Fruit fly (Drosophila melanogaster) whole organism, embryonic: ENCODE data around the gene org-1.

Experiments
- Antp ChIP-seq: fragments of 200-800 bp; sonication (Bioruptor generic); optimal IDR thresholded peaks from 3 replicates; lab custom pipeline; 2016; ENCODE audit warnings: missing biosample characterization, missing genetic modification characterization
- Bdp1 ChIP-seq: fragments of 200-800 bp; sonication (Bioruptor generic); optimal IDR thresholded peaks from 3 replicates; lab custom pipeline; 2016; ENCODE audit warnings: missing biosample characterization, missing genetic modification characterization
- Blimp-1 ChIP-seq: fragments of 200-800 bp; sonication (Bioruptor generic); optimal IDR thresholded peaks from 3 replicates; lab custom pipeline; 2018; ENCODE audit warnings: missing biosample characterization, missing genetic modification characterization, mild to moderate bottlenecking, moderate library complexity, missing genetic modification reagents
- CG10147 ChIP-seq: fragments of 200-800 bp; sonication (Bioruptor generic); optimal IDR thresholded peaks from 2 replicates; lab custom pipeline; 2019; ENCODE audit warnings: missing biosample characterization, mild to moderate bottlenecking, missing genetic modification characterization, moderate library complexity
- CG10366 ChIP-seq: fragments of 200-800 bp; sonication (Bioruptor generic); IDR thresholded peaks from 2 replicates; pipeline ENCODE4 v1.3.6; 2022; ENCODE audit warnings: missing biosample characterization, missing genetic modification characterization
- CG10543 ChIP-seq: fragments of 200-800 bp; sonication (Bioruptor generic); optimal IDR thresholded peaks from 3 replicates; lab custom pipeline; 2017; ENCODE audit warnings: missing biosample characterization, mild to moderate bottlenecking, missing genetic modification characterization, moderate library complexity
- CG11696 ChIP-seq: fragments of 200-800 bp; sonication (Bioruptor generic); IDR thresholded peaks from 2 replicates; pipeline ENCODE4 v1.3.6; 2022; ENCODE audit warnings: missing biosample characterization, missing genetic modification characterization
- CG12071 ChIP-seq: fragments of 200-800 bp; sonication (Bioruptor generic); optimal IDR thresholded peaks from 3 replicates; lab custom pipeline; 2018; ENCODE audit warnings: missing biosample characterization, mild to moderate bottlenecking, missing genetic modification characterization
- CG17568 ChIP-seq: fragments of 200-800 bp; sonication (Bioruptor generic); optimal IDR thresholded peaks from 2 replicates; lab custom pipeline; 2018; ENCODE audit warnings: missing biosample characterization, mild to moderate bottlenecking, missing genetic modification characterization, moderate library complexity
- CG17612 ChIP-seq: fragments of 200-800 bp; sonication (Bioruptor generic); IDR thresholded peaks from 2 replicates; pipeline ENCODE4 v1.3.6; 2022; ENCODE audit warnings: missing biosample characterization, missing genetic modification characterization
- CG2202 ChIP-seq: fragments of 200-800 bp; sonication (Bioruptor generic); optimal IDR thresholded peaks from 2 replicates; lab custom pipeline; 2018; ENCODE audit warnings: missing biosample characterization, mild to moderate bottlenecking, missing genetic modification characterization
- CG2678 ChIP-seq: fragments of 200-800 bp; sonication (Bioruptor generic); optimal IDR thresholded peaks from 3 replicates; lab custom pipeline; 2019; ENCODE audit warnings: missing biosample characterization, mild to moderate bottlenecking, missing genetic modification characterization, moderate library complexity
- CG30403 ChIP-seq: fragments of 200-800 bp; sonication (Bioruptor generic); optimal IDR thresholded peaks from 3 replicates; lab custom pipeline; 2016; ENCODE audit warnings: missing biosample characterization, missing genetic modification characterization
- CG3281 ChIP-seq: fragments of 200-800 bp; sonication (Bioruptor generic); optimal IDR thresholded peaks from 3 replicates; lab custom pipeline; 2017; ENCODE audit warnings: missing biosample characterization, mild to moderate bottlenecking, missing genetic modification characterization
- CG34376 ChIP-seq: fragments of 200-800 bp; sonication (Bioruptor generic); optimal IDR thresholded peaks from 2 replicates; lab custom pipeline; 2018; ENCODE audit warnings: missing biosample characterization, mild to moderate bottlenecking, missing genetic modification characterization
- CG5953 ChIP-seq: fragments of 200-800 bp; sonication (Bioruptor generic); IDR thresholded peaks from 2 replicates; pipeline ENCODE4 v1.3.6; 2022; ENCODE audit warnings: missing biosample characterization, missing genetic modification characterization
- Dek ChIP-seq: fragments of 200-800 bp; sonication (Bioruptor generic); optimal IDR thresholded peaks from 3 replicates; lab custom pipeline; 2019; ENCODE audit warnings: missing biosample characterization, mild to moderate bottlenecking, missing genetic modification characterization, moderate library complexity
- Dip3 ChIP-seq: fragments of 200-800 bp; sonication (Bioruptor generic); optimal IDR thresholded peaks from 3 replicates; lab custom pipeline; 2016; ENCODE audit warnings: missing biosample characterization, missing genetic modification characterization
- ERR ChIP-seq: fragments of 200-800 bp; sonication (Bioruptor generic); optimal IDR thresholded peaks from 2 replicates; lab custom pipeline; 2016; ENCODE audit warnings: missing biosample characterization, missing genetic modification characterization
- Ets65A ChIP-seq: fragments of 200-800 bp; sonication (Bioruptor generic); peaks from one replicate; lab custom pipeline; 2016; ENCODE audit warnings: missing biosample characterization, missing genetic modification characterization
- H15 ChIP-seq: fragments of 200-800 bp; sonication (Bioruptor generic); IDR thresholded peaks from 3 replicates; pipeline ENCODE4 v1.3.6; 2022; ENCODE audit warnings: missing biosample characterization, missing genetic modification characterization
- Opbp ChIP-seq: fragments of 200-800 bp; sonication (Bioruptor generic); IDR thresholded peaks from 3 replicates; pipeline ENCODE4 v1.3.6; 2022; ENCODE audit warnings: missing biosample characterization, missing genetic modification characterization; ENCODE audit not compliant: partially characterized antibody
- Pdp1 ChIP-seq, 2 experiments: fragments of 200-800 bp; sonication (Bioruptor generic); optimal IDR thresholded peaks; 3 replicates each; lab custom pipeline; 2016; ENCODE audit warnings: missing biosample characterization in 2 of 2, missing genetic modification characterization in 2 of 2, mild to moderate bottlenecking in 1 of 2, moderate library complexity in 1 of 2
- Rx ChIP-seq: fragments of 200-800 bp; sonication (Bioruptor generic); IDR thresholded peaks from 2 replicates; pipeline ENCODE4 v1.3.6; 2022; ENCODE audit warnings: missing biosample characterization, missing genetic modification characterization
- Spps ChIP-seq: fragments of 200-800 bp; sonication (Bioruptor generic); optimal IDR thresholded peaks from 2 replicates; lab custom pipeline; 2018; ENCODE audit warnings: missing biosample characterization, mild to moderate bottlenecking, missing genetic modification characterization
- Usf ChIP-seq: fragments of 200-800 bp; sonication (Bioruptor generic); optimal IDR thresholded peaks from 2 replicates; lab custom pipeline; 2017; ENCODE audit warnings: missing genotype, missing biosample characterization, missing genetic modification characterization
- al ChIP-seq: fragments of 200-800 bp; sonication (Bioruptor generic); IDR thresholded peaks from 2 replicates; pipeline ENCODE4 v1.3.6; 2022; ENCODE audit warnings: missing biosample characterization, missing genetic modification characterization
- ase ChIP-seq: fragments of 200-800 bp; sonication (Bioruptor generic); IDR thresholded peaks from 3 replicates; pipeline ENCODE4 v1.3.6; 2022; ENCODE audit warnings: missing biosample characterization, missing genetic modification characterization
- cato ChIP-seq: fragments of 200-800 bp; sonication (Bioruptor generic); optimal IDR thresholded peaks from 2 replicates; lab custom pipeline; 2016; ENCODE audit warnings: missing biosample characterization, missing genetic modification characterization, borderline replicate concordance
- crp ChIP-seq, 2 experiments: fragments of 200-800 bp; sonication (Bioruptor generic); optimal IDR thresholded peaks; 2 replicates in 1 of 2; 3 replicates in 1 of 2; lab custom pipeline; 2017; ENCODE audit warnings: missing biosample characterization in 2 of 2, missing genetic modification characterization in 2 of 2, mild to moderate bottlenecking in 1 of 2, moderate library complexity in 1 of 2
- fd102C ChIP-seq: fragments of 200-800 bp; sonication (Bioruptor generic); optimal IDR thresholded peaks from 2 replicates; lab custom pipeline; 2018; ENCODE audit warnings: missing biosample characterization, mild to moderate bottlenecking, missing genetic modification characterization, moderate library complexity
- gcm ChIP-seq: fragments of 200-800 bp; sonication (Bioruptor generic); optimal IDR thresholded peaks from 2 replicates; lab custom pipeline; 2019; ENCODE audit warnings: missing biosample characterization, mild to moderate bottlenecking, missing genetic modification characterization, moderate library complexity
- hb ChIP-seq: fragments of 200-800 bp; sonication (Bioruptor generic); IDR thresholded peaks from 3 replicates; pipeline ENCODE4 v1.3.6; 2022; ENCODE audit warnings: missing biosample characterization, missing genetic modification characterization; ENCODE audit not compliant: partially characterized antibody
- hkb ChIP-seq, 2 experiments: fragments of 200-800 bp in 1 of 2; fragments of >200 bp in 1 of 2; sonication (Bioruptor generic) in 1 of 2; IDR thresholded peaks in 1 of 2; optimal IDR thresholded peaks in 1 of 2; 2 replicates each; pipeline versions ENCODE4 v1.3.6 to Lab custom; 2017 to 2022; ENCODE audit warnings: missing biosample characterization in 1 of 2, missing genetic modification characterization in 1 of 2
- insv ChIP-seq, 2 experiments: fragments of 200-800 bp; sonication (Bioruptor generic); optimal IDR thresholded peaks; 3 replicates each; lab custom pipeline; 2016 to 2018; ENCODE audit warnings: missing biosample characterization in 2 of 2, missing genetic modification characterization in 2 of 2
- kni ChIP-seq: fragments of 200-800 bp; sonication (Bioruptor generic); optimal IDR thresholded peaks from 3 replicates; lab custom pipeline; 2017; ENCODE audit warnings: mild to moderate bottlenecking, missing biosample characterization, missing genetic modification reagents, missing genetic modification characterization
- lov ChIP-seq, 2 experiments: fragments of 200-800 bp in 1 of 2; fragments of >200 bp in 1 of 2; sonication (Bioruptor generic) in 1 of 2; IDR thresholded peaks in 1 of 2; optimal IDR thresholded peaks in 1 of 2; 2 replicates in 1 of 2; 3 replicates in 1 of 2; pipeline versions ENCODE4 v1.3.6 to Lab custom; 2017 to 2022; ENCODE audit warnings: missing biosample characterization in 1 of 2, missing genetic modification characterization in 1 of 2
- oc ChIP-seq: fragments of 200-800 bp; sonication (Bioruptor generic); optimal IDR thresholded peaks from 2 replicates; lab custom pipeline; 2018; ENCODE audit warnings: missing biosample characterization, mild to moderate bottlenecking, missing genetic modification characterization, moderate library complexity
- otp ChIP-seq: fragments of 200-800 bp; sonication (Bioruptor generic); IDR thresholded peaks from 3 replicates; pipeline ENCODE4, ENCODE4 v1.3.6; 2022; ENCODE audit warnings: missing biosample characterization, missing genetic modification characterization
- pho ChIP-seq: fragments of 200-800 bp; sonication (Bioruptor generic); optimal IDR thresholded peaks from 2 replicates; lab custom pipeline; 2016; ENCODE audit warnings: missing biosample characterization, missing genetic modification characterization
- pnt ChIP-seq: fragments of 200-800 bp; sonication (Bioruptor generic); optimal IDR thresholded peaks from 3 replicates; lab custom pipeline; 2016; ENCODE audit warnings: missing biosample characterization, missing genetic modification characterization
- slbo ChIP-seq: fragments of 200-800 bp; sonication (Bioruptor generic); IDR thresholded peaks from 2 replicates; pipeline ENCODE4 v1.3.6; 2022; ENCODE audit warnings: missing biosample characterization, missing genetic modification characterization
- sr ChIP-seq: fragments of 200-800 bp; sonication (Bioruptor generic); IDR thresholded peaks from 3 replicates; pipeline ENCODE4 v1.3.6; 2022; ENCODE audit warnings: missing biosample characterization, missing genetic modification characterization
- tll ChIP-seq, 2 experiments: fragments of 200-800 bp in 1 of 2; fragments of >200 bp in 1 of 2; sonication (Bioruptor generic) in 1 of 2; optimal IDR thresholded peaks; 2 replicates each; lab custom pipeline; 2017 to 2019; ENCODE audit warnings: missing biosample characterization in 2 of 2, missing genetic modification characterization in 2 of 2, mild to moderate bottlenecking in 1 of 2, moderate library complexity in 1 of 2
- tna ChIP-seq: fragments of 200-800 bp; sonication (Bioruptor generic); IDR thresholded peaks from 2 replicates; pipeline ENCODE4 v1.3.6; 2022; ENCODE audit warnings: missing biosample characterization, missing genetic modification characterization; ENCODE audit not compliant: partially characterized antibody
- ttk ChIP-seq: fragments of 200-800 bp; sonication (Bioruptor generic); IDR thresholded peaks from 2 replicates; pipeline ENCODE4 v2.1.2; 2022; ENCODE audit warnings: missing biosample characterization, missing genetic modification characterization
- twi ChIP-seq: fragments of 200-800 bp; optimal IDR thresholded peaks from 2 replicates; lab custom pipeline; 2019; ENCODE audit warnings: missing biosample characterization, mild to moderate bottlenecking, missing genetic modification characterization, moderate library complexity
- unc-4 ChIP-seq: fragments of 200-800 bp; sonication (Bioruptor generic); IDR thresholded peaks from 2 replicates; pipeline ENCODE4 v1.3.6; 2022; ENCODE audit warnings: missing biosample characterization, missing genetic modification characterization; ENCODE audit not compliant: partially characterized antibody

The org-1 gene

DNA sequence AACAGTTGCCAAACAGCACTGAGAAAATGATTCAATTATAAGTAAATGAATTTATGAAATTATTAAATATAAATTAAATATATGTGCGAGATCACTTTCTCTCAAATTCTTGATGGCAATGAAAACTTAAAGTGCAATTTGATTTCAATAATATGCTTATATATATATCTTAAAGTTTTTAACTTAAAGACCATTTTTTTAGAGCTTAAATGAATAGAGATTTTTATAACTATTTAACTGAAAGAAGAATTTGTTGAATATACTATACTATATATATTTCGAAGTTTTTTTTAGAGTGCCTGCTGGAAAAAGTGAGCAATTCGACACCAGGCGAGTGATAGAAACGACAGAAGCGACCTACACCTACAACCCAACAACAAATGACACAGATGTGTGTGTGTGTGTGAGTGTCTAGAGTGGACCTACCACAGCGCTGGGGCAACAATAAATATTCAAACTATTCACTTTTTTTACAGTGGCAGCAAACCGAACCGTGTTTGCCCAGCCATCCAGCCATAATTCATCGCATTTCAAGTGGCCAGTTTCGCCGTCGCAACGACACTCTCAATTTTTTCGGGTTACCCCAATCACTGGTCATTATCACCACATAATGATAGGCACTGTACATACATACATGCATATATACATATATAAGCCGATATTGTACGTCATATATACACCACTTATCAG lies 9.8 kb downstream of the org-1 start (continued):
- TF ChIP-seq slbo (GFP tag; lab: Robert Waterston, UW) (peak; percentile 12; the same call in 1 of the 2 replicates), twi (tag; lab: Kevin White, UChicago) (peak; percentile 56), CG5953 (GFP tag; lab: Robert Waterston, UW) (0 out of 2 replicates have a peak, but pooled peaks have one; percentile 10), Dek (tag; lab: Kevin White, UChicago) (no peak), CG2202 (tag; lab: Kevin White, UChicago) (no peak), fd102C (GFP tag; lab: Kevin White, UChicago) (no peak), pnt (GFP tag; lab: Kevin White, UChicago) (no peak), Opbp (GFP tag; lab: Robert Waterston, UW) (no peak), sr (GFP tag; lab: Robert Waterston, UW) (0 out of 3 replicates have a peak, but pooled peaks have one; percentile 19), otp (no peak), pho (no peak), Blimp-1 (GFP tag; lab: Kevin White, UChicago) (peak; percentile 66), CG10147 (GFP tag; lab: Kevin White, UChicago) (no peak), CG30403 (peak; percentile 36), ase (GFP tag; lab: Robert Waterston, UW) (peak; percentile 5; the same call in 1 of the 3 replicates), CG17612 (no peak), CG12071 (GFP tag; lab: Kevin White, UChicago) (no peak), CG10366 (GFP tag; lab: Robert Waterston, UW) (no peak; the same call in 1 of the 2 replicates), CG3281 (GFP tag; lab: Kevin White, UChicago) (peak; percentile 24), Usf (GFP tag; lab: Kevin White, UChicago) (peak; percentile 11), gcm (GFP tag; lab: Kevin White, UChicago) (peak; percentile 73), cato (GFP tag; lab: Kevin White, UChicago) (no peak), CG10543 (peak; percentile 54), insv (GFP tag; optimal IDR thresholded peaks at IDR 0.05; lab: Kevin White, UChicago) (no peak), Antp (GFP tag; lab: Kevin White, UChicago) (no peak), oc (peak; percentile 14), Rx (GFP tag; lab: Robert Waterston, UW) (no peak), Bdp1 (GFP tag; lab: Kevin White, UChicago) (no peak), ttk (GFP tag; lab: Robert Waterston, UW) (no peak), CG2678 (peak; percentile 75), kni (GFP tag; lab: Kevin White, UChicago) (no peak), Dip3 (GFP tag; lab: Kevin White, UChicago) (no peak), unc-4 (GFP tag; lab: Robert Waterston, UW) (no peak), tll (GFP tag; optimal IDR thresholded peaks at IDR 0.05; lab: Kevin White, UChicago) (no peak), Pdp1 (GFP tag; optimal IDR thresholded peaks at IDR 0.05; lab: Kevin White, UChicago) (peak in 1 of 2 experiments; percentile 11), hb (GFP tag; lab: Robert Waterston, UW) (no peak), hkb (optimal IDR thresholded peaks at IDR 0.05; lab: Kevin White, UChicago) (no peak), hkb (GFP tag; IDR thresholded peaks at IDR 0.05; lab: Robert Waterston, UW) (no peak), ERR (no peak), Ets65A (GFP tag; lab: Kevin White, UChicago) (no peak), CG17568 (GFP tag; lab: Kevin White, UChicago) (no peak), al (GFP tag; lab: Robert Waterston, UW) (no peak), CG11696 (GFP tag; lab: Robert Waterston, UW) (no peak), Spps (tag; lab: Kevin White, UChicago) (peak; percentile 61), tna (GFP tag; lab: Robert Waterston, UW) (no peak), CG34376 (GFP tag; lab: Kevin White, UChicago) (peak; percentile 24), crp (GFP tag; optimal IDR thresholded peaks at IDR 0.05; lab: Kevin White, UChicago) (no peak), lov (optimal IDR thresholded peaks at IDR 0.05; lab: Kevin White, UChicago) (no peak), lov (GFP tag; IDR thresholded peaks at IDR 0.05; lab: Robert Waterston, UW) (no peak), H15 (GFP tag; lab: Robert Waterston, UW) (no peak)
